Worm (Caenorhabditis elegans): Measurements from ENCODE around the gene Y25C1A.14.

- TF ChIP-seq unc-39 (tag; optimal IDR thresholded peaks at IDR 0.05) (no peak), aly-2 (tag; optimal IDR thresholded peaks at IDR 0.05) (no peak), unc-62 (GFP tag; optimal IDR thresholded peaks at IDR 0.05) (no peak), ztf-4 (tag; optimal IDR thresholded peaks at IDR 0.05) (no peak), ama-1 (optimal IDR thresholded peaks at IDR 0.05) (no peak), skn-1 (tag; optimal IDR thresholded peaks at IDR 0.05) (no peak), zag-1 (tag; optimal IDR thresholded peaks at IDR 0.05) (no peak), ztf-11 (tag; optimal IDR thresholded peaks at IDR 0.05) (no peak), gmeb-1 (tag; optimal IDR thresholded peaks at IDR 0.05) (no peak), lin-13 (GFP tag; optimal IDR thresholded peaks at IDR 0.05) (no peak), nhr-10 (tag; optimal IDR thresholded peaks at IDR 0.05) (no peak), crh-2 (tag; optimal IDR thresholded peaks at IDR 0.05) (no peak), ceh-82 (tag; optimal IDR thresholded peaks at IDR 0.05) (no peak), nhr-237 (tag; optimal IDR thresholded peaks at IDR 0.05) (no peak)
Measured at ce11 chrII:3113289-3113688, 16.5 kb upstream of the Y25C1A.14 start.
